Worm (Caenorhabditis elegans) whole organism, L4/young adult: ENCODE data around the gene srbc-23.

Experiments used
- W03F9.2 ChIP-seq: fragments of 150-350 bp; optimal IDR thresholded peaks from 2 replicates; lab custom pipeline; 2014; ENCODE audit warnings: missing biosample characterization, missing genetic modification characterization
- dao-5 ChIP-seq: sonication (generic microtip); optimal IDR thresholded peaks from 2 replicates; lab custom pipeline; 2016; ENCODE audit warnings: missing genotype, missing genetic modification characterization, moderate library complexity, missing compliant biosample characterization
- him-1 ChIP-seq: sonication (generic microtip); optimal IDR thresholded peaks from 2 replicates; lab custom pipeline; 2016; ENCODE audit warnings: missing genotype, missing genetic modification reagents, missing genetic modification characterization, missing compliant biosample characterization

ce11 chrV:2151458-2151857 lies 1.9 kb upstream of the srbc-23 start, which contains the start of gene srbc-24:
- TF ChIP-seq W03F9.2 (tag; lab: Kevin White, UChicago) (no peak), him-1 (tag; lab: Kevin White, UChicago) (no peak), dao-5 (tag; lab: Kevin White, UChicago) (no peak)
